Worm (Caenorhabditis elegans): ENCODE data around the gene rrp-8.

- TF ChIP-seq pax-3 (tag; optimal IDR thresholded peaks at IDR 0.05) (no peak), unc-98 (GFP tag; IDR thresholded peaks at IDR 0.05) (no peak), elt-2 (tag; optimal IDR thresholded peaks at IDR 0.05) (no peak), ceh-82 (tag; optimal IDR thresholded peaks at IDR 0.05) (peak; percentile 21 to 68 (median 24)), nhr-28 (tag; optimal IDR thresholded peaks at IDR 0.05) (no peak), unc-86 (tag; optimal IDR thresholded peaks at IDR 0.05) (peak; percentile 17), C34B4.2 (tag; optimal IDR thresholded peaks at IDR 0.05) (no peak), nhr-71 (tag; optimal IDR thresholded peaks at IDR 0.05) (no peak), dpl-1 (GFP tag; optimal IDR thresholded peaks at IDR 0.05) (peak in 1 of 3 experiments; percentile 25)
Measured at ce11 chrIV:372146-372789, 24.1 kb upstream of the rrp-8 start.

Data from whole organism, L1 larva.